Worm (Caenorhabditis elegans) whole organism, dauer: ENCODE measurements around the gene T19D12.6.
"Not testable (repeated sequence)": the region's sequence is repeated elsewhere in the genome, so short reads cannot be mapped to it uniquely, and the experiment has no call there.

Experiments used
- unc-62 ChIP-seq: sonication (generic microtip); optimal IDR thresholded peaks from 2 replicates; lab custom pipeline; 2017; ENCODE audit warnings: missing biosample characterization, missing genetic modification reagents, missing genetic modification characterization

The T19D12.6 gene

DNA sequence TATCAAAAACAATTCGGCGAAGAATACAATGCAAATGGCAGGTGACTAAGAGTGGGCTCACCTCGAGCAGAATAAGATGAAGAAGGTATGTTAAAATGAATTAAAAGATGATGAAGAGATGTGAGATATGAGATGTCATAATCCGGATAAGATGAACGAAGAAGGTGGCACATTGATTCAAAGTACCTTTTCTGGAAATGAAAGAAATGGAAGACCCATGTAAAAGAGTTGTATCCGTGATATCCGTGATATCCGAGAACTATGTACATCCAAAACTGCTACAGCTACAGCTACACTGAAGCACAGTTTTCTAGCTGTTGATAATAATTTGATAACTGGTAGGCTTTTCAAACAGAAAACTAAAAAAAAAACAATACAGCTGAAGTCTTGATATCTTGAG is 6.1 kb upstream of the T19D12.6 start, which contains the start of gene oig-8:
Gene oig-8 (minus strand): TSS at position 101 of the 400 bp plus-strand sequence.
- no peak for TF ChIP-seq unc-62 (GFP tag; lab: Kevin White, UChicago)

DNA sequence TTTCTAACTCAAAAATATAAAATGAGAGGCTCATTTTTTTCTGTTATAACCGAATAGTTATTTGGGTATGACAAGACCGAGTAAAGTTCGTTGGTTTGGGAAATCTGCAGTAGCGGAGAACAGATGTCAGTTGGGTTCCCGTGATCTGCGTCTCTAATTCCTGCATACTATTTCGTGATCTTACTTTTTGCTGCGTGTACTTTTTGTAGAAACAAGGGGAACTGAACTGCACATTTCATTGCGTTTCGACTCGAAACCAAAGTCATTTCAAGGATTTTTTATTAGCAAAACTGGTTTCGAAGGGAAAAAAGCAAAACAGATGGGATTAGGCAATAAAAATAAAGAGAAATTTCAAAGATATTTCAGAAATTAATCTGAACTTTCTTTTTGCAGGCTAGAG is 4.0 kb upstream of the T19D12.6 start:
- no peak for TF ChIP-seq unc-62 (GFP tag; lab: Kevin White, UChicago)

DNA sequence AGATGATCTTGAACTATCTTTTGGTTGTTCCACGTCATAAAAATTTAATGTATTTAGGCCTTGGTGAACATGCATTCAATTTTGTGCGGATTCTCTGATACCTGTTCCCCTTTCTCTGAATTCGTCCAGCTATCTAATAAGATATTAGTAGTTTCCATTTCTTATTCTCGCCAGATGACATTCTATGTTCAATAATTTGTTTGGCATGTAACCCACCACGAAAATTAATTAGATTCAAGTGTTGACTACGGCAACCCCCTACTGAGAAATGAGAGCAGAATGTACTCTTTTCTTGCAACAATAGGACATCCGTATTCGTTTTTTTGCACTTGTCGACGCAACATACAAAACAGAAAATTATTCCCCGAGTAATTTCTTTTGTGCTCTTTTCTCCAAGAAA is 737 bp downstream of the T19D12.6 start:
- no peak for TF ChIP-seq unc-62 (GFP tag; lab: Kevin White, UChicago)

DNA sequence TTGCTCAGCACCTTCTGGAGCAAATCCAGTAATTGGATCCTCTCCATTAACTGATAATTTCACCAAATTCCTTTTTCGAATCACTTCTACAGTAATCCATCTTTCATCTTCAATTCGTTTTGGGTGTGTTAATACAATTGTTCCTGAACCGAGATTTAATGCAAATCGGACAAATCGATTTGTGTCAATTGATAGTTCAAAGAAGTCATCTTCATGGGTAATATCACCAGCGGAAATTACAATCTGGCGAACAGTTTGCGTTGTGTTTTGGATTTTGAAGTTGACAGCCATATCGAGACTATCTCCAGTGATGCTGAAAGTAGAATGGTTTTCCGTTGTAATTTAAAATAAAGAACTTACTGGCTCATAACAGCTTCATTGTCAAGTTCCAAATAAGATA is 5.1 kb downstream of the T19D12.6 start:
- TF ChIP-seq unc-62 (GFP tag; lab: Kevin White, UChicago): no peak

DNA sequence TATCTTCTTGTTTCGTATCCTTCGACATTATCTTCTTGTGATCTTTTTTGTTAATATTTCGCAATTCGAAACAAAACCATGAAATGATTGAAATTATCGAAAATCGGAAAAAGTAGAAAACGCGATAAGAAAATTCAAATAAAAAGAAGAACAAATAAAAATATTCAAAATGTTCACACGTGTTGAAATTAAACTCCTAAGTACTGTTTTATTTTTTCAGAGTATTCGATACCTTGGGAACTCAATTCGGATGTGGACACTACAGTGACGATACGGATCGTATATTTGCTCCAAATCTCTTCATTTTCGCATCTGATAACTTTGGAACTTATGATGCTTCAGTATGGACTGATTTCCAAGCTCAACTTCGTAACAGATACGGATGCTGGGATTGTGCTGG is 6.8 kb downstream of the T19D12.6 start, which contains the start of gene T19D12.5:
Gene T19D12.5 (minus strand): TSS at position 101 of the 400 bp plus-strand sequence.
- no peak for TF ChIP-seq unc-62 (GFP tag; lab: Kevin White, UChicago)

DNA sequence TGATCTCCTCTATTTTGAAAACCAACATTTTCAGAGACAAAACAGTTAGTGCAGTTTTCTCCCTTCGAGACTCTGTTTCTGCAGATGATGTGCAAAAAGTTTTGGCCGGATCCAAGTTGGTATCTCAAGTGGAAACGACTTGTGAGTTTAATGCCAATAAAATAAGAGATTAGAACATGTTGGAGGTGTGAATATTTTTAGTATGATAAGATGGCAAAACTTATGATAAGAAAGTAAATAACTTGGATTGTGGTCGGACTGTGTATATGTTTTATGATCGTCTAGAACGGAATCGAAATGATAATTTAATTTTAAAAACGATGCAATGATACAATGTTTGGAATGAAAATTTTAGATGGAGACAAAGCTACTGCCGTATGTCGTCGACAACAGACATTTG is 10.9 kb downstream of the T19D12.6 start:
- no peak for TF ChIP-seq unc-62 (GFP tag; lab: Kevin White, UChicago)

DNA sequence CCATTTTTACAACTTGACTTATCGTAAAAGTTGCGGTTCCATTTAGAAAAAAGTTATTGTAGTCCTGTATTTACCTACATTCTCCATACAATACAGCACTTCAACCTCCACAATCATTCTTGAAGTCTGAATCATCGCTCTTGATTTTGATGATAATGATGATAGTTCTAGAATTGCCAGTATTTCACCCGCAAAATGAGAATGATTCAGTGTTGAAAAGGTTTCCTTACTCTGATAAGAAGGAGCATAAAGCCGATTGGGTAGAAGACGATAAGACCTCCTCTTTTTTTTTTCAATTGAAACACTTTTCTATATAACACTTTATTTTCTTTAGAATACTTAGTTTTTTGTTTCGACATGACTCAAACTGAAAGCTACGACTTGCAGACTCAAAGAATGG is 12.1 kb downstream of the T19D12.6 start, which contains the start of gene T19D12.4:
Gene T19D12.4 (plus strand): TSS at position 295 of the 400 bp plus-strand sequence.
- TF ChIP-seq unc-62 (GFP tag; lab: Kevin White, UChicago): no peak

DNA sequence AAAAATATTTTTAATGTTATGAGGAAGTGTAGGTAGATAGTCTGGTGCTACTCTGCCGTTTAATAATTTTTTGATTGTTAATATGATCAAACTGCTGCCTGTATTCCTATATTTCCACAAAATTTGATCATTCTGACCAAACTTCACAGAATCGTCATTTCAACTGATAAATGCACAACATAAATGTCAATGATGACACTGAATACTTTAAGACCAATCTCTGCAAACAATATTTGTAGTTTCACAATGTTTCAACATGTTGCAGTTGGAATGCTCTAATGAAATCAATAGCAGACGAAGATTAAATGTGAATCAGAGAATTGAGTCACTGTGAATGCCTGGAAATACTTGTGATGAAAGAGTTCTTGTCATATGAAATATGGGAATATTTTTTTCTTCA is 13.1 kb downstream of the T19D12.6 start:
- TF ChIP-seq unc-62 (GFP tag; lab: Kevin White, UChicago): no peak

DNA sequence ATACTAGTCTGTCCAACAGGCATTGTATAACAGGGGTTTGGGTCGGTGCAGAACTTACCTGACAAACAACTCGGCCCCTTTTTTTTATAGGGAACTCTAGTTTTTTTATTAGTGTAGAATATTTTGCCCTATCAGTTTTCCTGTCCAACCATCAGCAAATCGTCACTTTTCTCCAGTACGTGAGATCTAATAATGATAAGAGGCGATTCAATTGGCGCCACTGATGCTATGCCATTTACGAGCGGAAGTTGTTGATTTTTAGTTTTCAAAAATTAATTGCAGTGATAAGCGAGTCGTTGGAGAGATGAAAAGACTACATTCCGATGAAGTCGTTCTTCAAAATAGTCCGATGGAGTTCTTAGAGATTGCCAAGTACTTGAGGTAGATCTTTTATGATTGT is 14.5 kb downstream of the T19D12.6 start:
- TF ChIP-seq unc-62 (GFP tag; lab: Kevin White, UChicago): no peak

DNA sequence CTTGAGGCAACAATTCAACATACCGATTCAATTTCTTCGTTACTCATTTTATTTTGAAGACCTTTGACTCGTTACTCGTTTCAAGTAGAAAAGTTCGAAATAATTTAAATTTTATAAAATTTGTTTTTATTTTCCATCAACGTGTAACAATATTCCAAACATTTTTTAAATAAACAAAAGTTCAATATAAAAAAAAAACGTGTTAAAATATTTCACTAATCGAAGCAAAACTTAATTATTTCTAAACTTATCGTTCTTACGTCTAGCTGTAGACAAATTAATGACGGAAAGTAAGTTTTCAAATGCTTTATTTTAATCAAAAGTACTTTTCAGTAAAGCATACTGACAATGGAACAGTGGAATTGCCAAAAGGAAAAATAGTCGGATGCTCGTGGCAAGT is 15.7 kb downstream of the T19D12.6 start, which contains the start of the genes F54H5.5 and F54H5.2:
Gene F54H5.5 (minus strand): TSS at position 101 of the 400 bp plus-strand sequence.
Gene F54H5.2 (plus strand): TSS at position 303 of the 400 bp plus-strand sequence.
- TF ChIP-seq unc-62 (GFP tag; lab: Kevin White, UChicago): not testable (repeated sequence)

DNA sequence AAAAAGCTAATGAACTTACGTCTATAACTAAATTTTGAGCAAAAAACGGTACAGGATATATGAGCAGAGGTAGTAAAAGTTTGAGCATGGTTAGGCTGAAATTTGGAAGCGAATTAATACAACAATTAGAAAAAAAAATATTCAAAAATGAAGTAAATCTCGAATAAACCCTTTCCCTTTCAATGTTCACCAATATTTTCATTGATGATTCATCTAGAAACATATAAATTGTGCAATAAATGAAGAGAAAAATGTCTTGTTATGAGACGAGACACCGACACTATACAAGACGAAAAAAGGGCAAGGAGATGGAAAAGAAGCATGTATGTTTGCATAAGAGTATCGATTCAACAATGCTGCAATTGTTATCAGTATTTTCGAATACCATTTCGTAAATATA is 17.6 kb downstream of the T19D12.6 start, which contains the start of gene F54H5.14:
Gene F54H5.14 (minus strand): TSS at position 101 of the 400 bp plus-strand sequence.
- no peak for TF ChIP-seq unc-62 (GFP tag; lab: Kevin White, UChicago)

DNA sequence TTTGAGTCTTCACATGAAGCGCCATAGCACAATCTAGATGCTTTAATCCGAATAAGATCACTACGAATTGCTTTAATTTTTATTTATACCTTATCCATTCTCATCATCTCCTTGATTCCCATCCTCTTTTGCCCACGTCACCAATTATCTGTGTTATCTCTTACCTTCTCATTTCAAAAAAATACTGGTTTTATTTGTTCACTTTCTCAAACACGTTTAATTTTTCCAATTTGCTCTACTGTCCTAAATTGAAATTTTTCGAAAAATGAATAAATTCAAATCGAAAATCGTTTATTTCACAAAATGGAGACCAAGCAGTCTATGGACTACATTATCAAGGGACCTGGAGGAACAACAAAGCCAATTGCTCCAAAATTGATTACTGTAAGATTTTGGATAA is 21.0 kb downstream of the T19D12.6 start, which contains the start of gene F54H5.3:
Gene F54H5.3 (plus strand): TSS at position 301 of the 400 bp plus-strand sequence.
- no peak for TF ChIP-seq unc-62 (GFP tag; lab: Kevin White, UChicago)

DNA sequence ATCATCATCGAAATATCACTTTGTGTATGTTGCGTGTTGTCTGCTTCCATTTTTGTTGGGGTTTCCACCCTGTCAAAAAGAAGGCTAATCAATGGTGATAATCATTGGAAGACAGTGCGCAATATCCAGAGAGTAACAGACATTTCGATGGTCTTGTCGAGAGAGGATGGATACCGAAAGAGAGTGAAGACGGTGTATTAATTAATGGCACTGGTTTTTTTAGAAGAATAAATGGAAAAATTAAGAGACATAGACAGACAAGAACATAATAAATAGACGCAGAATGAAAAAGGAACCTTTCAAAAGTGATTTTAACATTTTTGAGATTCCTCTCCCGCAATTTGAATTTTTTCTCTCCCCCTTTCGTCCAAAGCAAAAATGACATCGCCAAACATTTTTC is 23.9 kb downstream of the T19D12.6 start:
- no peak for TF ChIP-seq unc-62 (GFP tag; lab: Kevin White, UChicago)

DNA sequence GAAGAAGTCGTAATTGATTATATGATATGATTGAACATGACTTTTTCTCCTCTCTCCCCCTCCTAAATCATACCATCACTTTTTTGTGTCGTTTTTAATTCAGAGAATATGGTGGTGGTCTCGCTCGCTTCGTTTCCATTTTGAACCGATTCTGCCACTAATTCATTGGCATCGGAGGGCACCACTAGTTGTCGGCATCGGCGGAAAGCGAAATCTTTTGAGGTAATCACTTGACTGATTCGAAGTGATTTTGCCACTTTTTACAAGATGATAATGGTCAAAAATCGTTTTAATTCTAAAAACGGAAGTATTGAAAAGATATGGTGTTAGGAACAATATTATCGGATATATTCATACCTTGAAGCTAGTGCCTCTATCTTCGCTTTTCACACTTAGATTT is 26.1 kb downstream of the T19D12.6 start, which contains the start of gene klf-3:
Gene klf-3 (plus strand): TSS at position 109 of the 400 bp plus-strand sequence.
- no peak for TF ChIP-seq unc-62 (GFP tag; lab: Kevin White, UChicago)

DNA sequence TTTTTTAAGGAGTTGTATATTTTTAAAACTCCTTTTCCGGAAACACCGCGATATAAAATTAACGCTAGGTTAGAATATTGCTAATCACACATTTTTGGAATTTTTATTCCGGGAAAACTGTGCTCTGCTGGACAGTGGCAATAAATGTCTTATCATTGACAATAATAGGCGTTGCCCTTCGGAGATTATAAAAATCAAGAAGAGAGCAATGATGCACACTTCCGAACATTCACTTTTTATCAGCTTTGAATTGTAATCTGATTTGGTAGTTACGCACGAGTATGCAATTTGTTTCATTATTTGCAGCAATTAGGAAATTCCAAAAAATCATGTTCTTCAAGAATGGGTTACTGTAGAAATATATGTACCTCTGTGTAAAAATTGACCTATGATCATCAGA is 26.8 kb downstream of the T19D12.6 start:
- no peak for TF ChIP-seq unc-62 (GFP tag; lab: Kevin White, UChicago)

DNA sequence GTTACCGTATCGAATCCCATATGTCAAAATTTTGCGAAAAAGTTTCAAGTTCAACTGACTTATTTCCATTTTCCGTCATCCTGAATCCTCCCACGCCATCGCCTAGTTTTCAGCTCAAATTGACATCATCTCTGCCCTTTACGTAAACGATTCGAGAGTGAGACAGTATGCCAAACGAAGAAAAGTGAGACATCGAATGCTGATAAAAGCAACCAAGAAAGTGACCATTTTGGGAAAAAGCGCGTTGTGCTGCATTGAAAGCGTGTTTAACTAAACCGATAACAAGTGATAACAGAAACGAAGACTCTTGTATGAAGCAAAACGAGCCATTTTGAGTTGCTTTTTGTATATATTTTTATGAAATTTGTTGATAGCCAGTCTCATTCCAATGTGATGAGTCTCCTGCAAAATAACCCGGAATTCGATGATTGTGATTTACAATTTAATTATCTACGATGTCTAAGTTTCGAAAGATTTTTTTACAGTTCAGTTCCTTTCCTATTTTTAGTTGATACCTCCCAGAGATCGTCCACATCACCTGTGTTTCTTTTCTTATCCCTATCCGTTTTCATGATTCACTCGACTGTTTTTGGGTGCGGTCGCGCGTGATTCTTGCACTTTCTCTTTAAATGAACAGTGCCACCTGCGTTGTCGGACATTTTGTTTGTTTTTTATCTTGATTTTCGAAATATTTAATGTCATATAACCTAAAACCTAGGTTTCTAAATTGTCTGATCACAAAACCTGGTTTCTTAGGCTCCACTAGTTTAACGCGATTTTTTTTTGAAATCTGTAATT is 27.5 kb downstream of the T19D12.6 start:
- no peak for TF ChIP-seq unc-62 (GFP tag; lab: Kevin White, UChicago)
